Worm (Caenorhabditis elegans) whole organism, young adult: ENCODE results near the gene srsx-34.

Source experiments
- B0261.1 ChIP-seq: sonication (generic microtip); optimal IDR thresholded peaks from 2 replicates; lab custom pipeline; 2016; ENCODE audit warnings: mild to moderate bottlenecking, missing genetic modification characterization, moderate library complexity, missing compliant biosample characterization
- D2030.7 ChIP-seq: fragments of 200-800 bp; sonication (Bioruptor generic); IDR thresholded peaks from 2 replicates; pipeline ENCODE4 v1.3.6; 2022; ENCODE audit warnings: missing genetic modification reagents, missing genetic modification characterization, missing compliant biosample characterization
- F22D6.2 ChIP-seq: sonication (generic microtip); optimal IDR thresholded peaks from 2 replicates; lab custom pipeline; 2016; ENCODE audit warnings: mild to moderate bottlenecking, missing genetic modification characterization, missing compliant biosample characterization
- F33H1.4 ChIP-seq: fragments of 200-800 bp; sonication (Bioruptor generic); IDR thresholded peaks from 2 replicates; pipeline ENCODE4 v1.3.6; 2022; ENCODE audit warnings: missing genetic modification reagents, missing genetic modification characterization, missing compliant biosample characterization
- F39B2.1 ChIP-seq: fragments of 200-800 bp; sonication (Bioruptor generic); IDR thresholded peaks from 2 replicates; pipeline ENCODE4 v1.3.6; 2022; ENCODE audit warnings: missing genetic modification reagents, missing genetic modification characterization, missing compliant biosample characterization
- F49E8.2 ChIP-seq: sonication (generic microtip); optimal IDR thresholded peaks from 3 replicates; lab custom pipeline; 2017; ENCODE audit warnings: missing genetic modification characterization, mild to moderate bottlenecking, missing compliant biosample characterization, antibody characterized with exemption, moderate library complexity; ENCODE audit not compliant: insufficient read depth
- F52B5.7 ChIP-seq: sonication (generic microtip); optimal IDR thresholded peaks from 2 replicates; lab custom pipeline; 2016; ENCODE audit warnings: mild to moderate bottlenecking, missing genetic modification characterization, missing compliant biosample characterization
- F55B11.4 ChIP-seq: sonication (generic microtip); optimal IDR thresholded peaks from 2 replicates; lab custom pipeline; 2016; ENCODE audit warnings: missing compliant biosample characterization, missing genetic modification characterization, borderline replicate concordance; ENCODE audit not compliant: insufficient read depth
- T07F8.4 ChIP-seq: sonication (generic microtip); optimal IDR thresholded peaks from 2 replicates; lab custom pipeline; 2016; ENCODE audit warnings: mild to moderate bottlenecking, missing genetic modification characterization, moderate library complexity, missing compliant biosample characterization
- Y53F4B.3 ChIP-seq: fragments of 200-800 bp; sonication (Bioruptor generic); IDR thresholded peaks from 2 replicates; pipeline ENCODE4 v1.3.6; 2022; ENCODE audit warnings: missing genetic modification reagents, missing genetic modification characterization, missing compliant biosample characterization
- Y67H2A.10 ChIP-seq: fragments of 200-800 bp; sonication (Bioruptor generic); conservative IDR thresholded peaks from 2 replicates; pipeline ENCODE4 v1.3.6; 2022; ENCODE audit warnings: missing genetic modification reagents, missing genetic modification characterization, missing compliant biosample characterization
- akir-1 ChIP-seq: fragments of 200-800 bp; sonication (Bioruptor generic); optimal IDR thresholded peaks from 2 replicates; lab custom pipeline; 2018; ENCODE audit warnings: mild to moderate bottlenecking, missing genetic modification characterization, moderate library complexity, missing compliant biosample characterization
- attf-3 ChIP-seq: fragments of 200-800 bp; sonication (Bioruptor generic); conservative IDR thresholded peaks from 2 replicates; pipeline ENCODE4 v1.3.6; 2022; ENCODE audit warnings: missing genetic modification reagents, missing genetic modification characterization, missing compliant biosample characterization
- attf-5 ChIP-seq: fragments of 200-800 bp; sonication (Bioruptor generic); optimal IDR thresholded peaks from 2 replicates; lab custom pipeline; 2018; ENCODE audit warnings: mild to moderate bottlenecking, missing genetic modification characterization, missing compliant biosample characterization
- attf-6 ChIP-seq: fragments of 200-800 bp; sonication (Bioruptor generic); IDR thresholded peaks from 2 replicates; pipeline ENCODE4 v1.3.6; 2022; ENCODE audit warnings: missing genetic modification reagents, missing genetic modification characterization, missing compliant biosample characterization
- ccch-3 ChIP-seq: fragments of 200-800 bp; sonication (Bioruptor generic); optimal IDR thresholded peaks from 2 replicates; lab custom pipeline; 2018; ENCODE audit warnings: mild to moderate bottlenecking, missing genetic modification characterization, missing compliant biosample characterization
- ceh-100 ChIP-seq: fragments of 200-800 bp; sonication (Bioruptor generic); IDR thresholded peaks from 2 replicates; pipeline ENCODE4 v1.3.6; 2022; ENCODE audit warnings: missing genetic modification reagents, missing genetic modification characterization, missing compliant biosample characterization
- ceh-40 ChIP-seq: fragments of 200-800 bp; sonication (Bioruptor generic); IDR thresholded peaks from 2 replicates; pipeline ENCODE4 v1.3.6; 2022; ENCODE audit warnings: missing genetic modification characterization, missing compliant biosample characterization
- chd-7 ChIP-seq: sonication (generic microtip); optimal IDR thresholded peaks from 2 replicates; lab custom pipeline; 2016; ENCODE audit warnings: mild to moderate bottlenecking, missing genetic modification characterization, moderate library complexity, missing compliant biosample characterization
- efl-1 ChIP-seq: fragments of 150-350 bp; optimal IDR thresholded peaks from 2 replicates; lab custom pipeline; 2014; ENCODE audit warnings: missing biosample characterization, missing genetic modification reagents, missing genetic modification characterization
- egl-18 ChIP-seq: fragments of 200-800 bp; sonication (Bioruptor generic); IDR thresholded peaks from 2 replicates; pipeline ENCODE4 v1.3.6; 2022; ENCODE audit warnings: missing genetic modification reagents, missing genetic modification characterization, missing compliant biosample characterization
- egrh-3 ChIP-seq: fragments of 200-800 bp; sonication (Bioruptor generic); IDR thresholded peaks from 2 replicates; pipeline ENCODE4 v1.3.6; 2022; ENCODE audit warnings: missing genetic modification reagents, missing genetic modification characterization, missing compliant biosample characterization
- ekl-4 ChIP-seq: fragments of 200-800 bp; sonication (Bioruptor generic); IDR thresholded peaks from 2 replicates; pipeline ENCODE4 v1.3.6; 2022; ENCODE audit warnings: missing genetic modification reagents, missing genetic modification characterization, missing compliant biosample characterization
- gei-17 ChIP-seq: fragments of 200-800 bp; sonication (Bioruptor generic); optimal IDR thresholded peaks from 2 replicates; lab custom pipeline; 2018; ENCODE audit warnings: mild to moderate bottlenecking, missing genetic modification characterization, missing compliant biosample characterization
- hrde-1 ChIP-seq: sonication (generic microtip); optimal IDR thresholded peaks from 2 replicates; lab custom pipeline; 2016; ENCODE audit warnings: missing genetic modification characterization, mild to moderate bottlenecking, missing compliant biosample characterization, moderate library complexity, missing genotype, missing genetic modification reagents, borderline replicate concordance
- hsf-1 ChIP-seq: fragments of 200-800 bp; sonication (Bioruptor generic); IDR thresholded peaks from 2 replicates; pipeline ENCODE4 v1.3.6; 2022; ENCODE audit warnings: missing genetic modification reagents, missing genetic modification characterization, missing compliant biosample characterization
- lag-1 ChIP-seq: fragments of 200-800 bp; sonication (Bioruptor generic); IDR thresholded peaks from 2 replicates; pipeline ENCODE4 v1.3.6; 2022; ENCODE audit warnings: missing genetic modification reagents, missing genetic modification characterization, missing compliant biosample characterization
- let-607 ChIP-seq, 2 experiments: fragments of 200-800 bp in 1 of 2; sonication (Bioruptor generic) in 1 of 2; sonication (generic microtip) in 1 of 2; optimal IDR thresholded peaks; 2 replicates each; lab custom pipeline; 2016 to 2018; ENCODE audit warnings: mild to moderate bottlenecking in 2 of 2, missing compliant biosample characterization in 2 of 2, missing genetic modification characterization in 2 of 2, moderate library complexity in 2 of 2, missing genotype in 1 of 2
- lin-40 ChIP-seq: sonication (generic microtip); optimal IDR thresholded peaks from 2 replicates; lab custom pipeline; 2016; ENCODE audit warnings: missing genetic modification characterization, mild to moderate bottlenecking, missing compliant biosample characterization, missing genotype, missing genetic modification reagents
- lir-1 ChIP-seq: fragments of 200-800 bp; sonication (Bioruptor generic); conservative IDR thresholded peaks from 2 replicates; pipeline ENCODE4 v1.3.6; 2022; ENCODE audit warnings: missing genetic modification reagents, missing genetic modification characterization, missing compliant biosample characterization
- lsl-1 ChIP-seq: fragments of 200-800 bp; sonication (Bioruptor generic); optimal IDR thresholded peaks from 2 replicates; lab custom pipeline; 2018; ENCODE audit warnings: mild to moderate bottlenecking, missing genetic modification characterization, moderate library complexity, missing compliant biosample characterization
- madf-3 ChIP-seq: fragments of 200-800 bp; sonication (Bioruptor generic); IDR thresholded peaks from 2 replicates; pipeline ENCODE4 v1.3.6; 2022; ENCODE audit warnings: missing genetic modification reagents, missing genetic modification characterization, missing compliant biosample characterization
- madf-8 ChIP-seq: fragments of 200-800 bp; sonication (Bioruptor generic); conservative IDR thresholded peaks from 2 replicates; pipeline ENCODE4 v1.3.6; 2022; ENCODE audit warnings: missing genetic modification reagents, missing genetic modification characterization, missing compliant biosample characterization
- nfya-2 ChIP-seq: fragments of 200-800 bp; sonication (Bioruptor generic); IDR thresholded peaks from 2 replicates; pipeline ENCODE4 v1.3.6; 2022; ENCODE audit warnings: missing genetic modification reagents, missing genetic modification characterization, missing compliant biosample characterization
- nhr-179 ChIP-seq: sonication (generic microtip); optimal IDR thresholded peaks from 2 replicates; lab custom pipeline; 2016; ENCODE audit warnings: mild to moderate bottlenecking, missing genetic modification characterization, missing compliant biosample characterization
- nhr-80 ChIP-seq: sonication (generic microtip); optimal IDR thresholded peaks from 2 replicates; lab custom pipeline; 2016; ENCODE audit warnings: missing genetic modification characterization, missing compliant biosample characterization
- rec-8 ChIP-seq, 2 experiments: sonication (generic microtip); optimal IDR thresholded peaks; 2 replicates each; lab custom pipeline; 2016; ENCODE audit warnings: mild to moderate bottlenecking in 2 of 2, missing genetic modification characterization in 2 of 2, missing genetic modification reagents in 2 of 2, missing genotype in 2 of 2, missing biosample characterization in 1 of 2, missing compliant biosample characterization in 1 of 2, moderate library complexity in 1 of 2
- snpc-1.1 ChIP-seq: sonication (generic microtip); optimal IDR thresholded peaks from 2 replicates; lab custom pipeline; 2017; ENCODE audit warnings: missing genetic modification characterization, mild to moderate bottlenecking, missing compliant biosample characterization, antibody characterized with exemption, moderate library complexity, missing genotype, missing genetic modification reagents; ENCODE audit not compliant: insufficient read depth
- somi-1 ChIP-seq: fragments of 200-800 bp; sonication (Bioruptor generic); optimal IDR thresholded peaks from 2 replicates; lab custom pipeline; 2018; ENCODE audit warnings: mild to moderate bottlenecking, missing genetic modification characterization, missing compliant biosample characterization
- sptf-2 ChIP-seq: fragments of 200-800 bp; sonication (Bioruptor generic); optimal IDR thresholded peaks from 2 replicates; lab custom pipeline; 2018; ENCODE audit warnings: mild to moderate bottlenecking, missing genetic modification characterization, missing compliant biosample characterization
- tbp1 ChIP-seq: fragments of 200-800 bp; sonication (Bioruptor generic); optimal IDR thresholded peaks from 2 replicates; lab custom pipeline; 2018; ENCODE audit warnings: mild to moderate bottlenecking, missing genetic modification characterization, missing compliant biosample characterization
- ztf-18 ChIP-seq: sonication (generic microtip); optimal IDR thresholded peaks from 2 replicates; lab custom pipeline; 2016; ENCODE audit warnings: missing genotype, mild to moderate bottlenecking, missing genetic modification characterization, missing compliant biosample characterization
- ztf-28 ChIP-seq: fragments of 200-800 bp; sonication (Bioruptor generic); IDR thresholded peaks from 2 replicates; pipeline ENCODE4 v1.3.6; 2022; ENCODE audit warnings: missing genetic modification reagents, missing genetic modification characterization, missing compliant biosample characterization

srsx-34 gene

DNA sequence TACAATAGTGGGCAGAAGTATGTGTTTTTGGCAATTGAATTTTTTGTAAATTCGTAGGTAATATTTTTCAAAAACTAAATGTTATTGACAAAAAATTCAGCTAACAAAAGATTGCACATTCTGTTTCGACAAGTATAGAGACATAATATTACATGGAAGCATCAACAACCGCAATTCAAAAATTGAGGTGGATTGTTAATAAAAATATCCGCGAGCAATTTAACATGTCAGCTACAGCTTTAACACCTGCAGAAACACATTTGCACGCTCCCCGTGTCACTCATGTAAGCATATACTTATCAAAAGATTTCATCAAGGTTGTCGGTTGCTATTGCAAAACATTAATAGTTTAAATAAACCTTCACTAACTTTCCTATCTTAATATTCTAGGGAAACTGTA, at the start of gene srsx-34:
Gene srsx-34, plus strand, starts transcription at position 301 of the 400 bp plus-strand sequence.
- TF ChIP-seq ekl-4 (GFP tag; lab: Robert Waterston, UW) (no peak), hrde-1 (tag; lab: Kevin White, UChicago) (no peak), ccch-3 (GFP tag; lab: Kevin White, UChicago) (no peak), F33H1.4 (GFP tag; lab: Robert Waterston, UW) (no peak), gei-17 (GFP tag; lab: Kevin White, UChicago) (no peak), let-607 (tag; optimal IDR thresholded peaks at IDR 0.05; lab: Kevin White, UChicago) (no peak), F22D6.2 (tag; lab: Kevin White, UChicago) (no peak), F55B11.4 (tag; lab: Kevin White, UChicago) (no peak), ztf-18 (no peak), chd-7 (tag; lab: Kevin White, UChicago) (no peak)

DNA sequence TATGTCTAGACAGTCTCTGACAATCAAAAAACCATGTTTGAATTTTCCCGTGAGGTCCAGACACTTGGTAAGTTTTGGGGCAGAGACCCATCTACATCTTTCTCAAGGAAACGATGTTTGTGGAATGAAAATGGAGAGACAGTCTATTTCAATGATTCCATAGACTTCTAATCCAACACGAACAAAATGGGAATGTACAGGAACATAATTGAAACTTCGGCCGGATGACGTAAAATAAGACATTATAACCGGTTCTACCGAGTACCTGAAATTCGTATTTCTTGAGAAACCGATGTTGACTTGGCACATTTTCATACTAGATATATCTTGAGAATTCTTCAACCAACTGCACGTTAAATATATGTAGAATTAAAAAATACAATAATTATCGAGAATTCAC, 47.7 kb upstream of the srsx-34 start, which contains the start of gene str-87:
Gene str-87, minus strand, starts transcription at position 101 of the 400 bp plus-strand sequence.
- TF ChIP-seq rec-8 (tag; optimal IDR thresholded peaks at IDR 0.05; lab: Kevin White, UChicago) (no peak), attf-6 (GFP tag; lab: Robert Waterston, UW) (no peak), attf-3 (no peak), somi-1 (GFP tag; lab: Kevin White, UChicago) (no peak), lin-40 (tag; lab: Kevin White, UChicago) (no peak), ccch-3 (GFP tag; lab: Kevin White, UChicago) (no peak), efl-1 (GFP tag; lab: Kevin White, UChicago) (no peak), egl-18 (GFP tag; lab: Robert Waterston, UW) (no peak), F49E8.2 (tag; lab: Kevin White, UChicago) (no peak), Y67H2A.10 (no peak), ceh-40 (GFP tag; lab: Robert Waterston, UW) (no peak), tbp1 (no peak), nhr-80 (tag; lab: Kevin White, UChicago) (no peak), akir-1 (GFP tag; lab: Kevin White, UChicago) (no peak), lsl-1 (GFP tag; lab: Kevin White, UChicago) (no peak), nfya-2 (GFP tag; lab: Robert Waterston, UW) (no peak), sptf-2 (GFP tag; lab: Kevin White, UChicago) (no peak)

DNA sequence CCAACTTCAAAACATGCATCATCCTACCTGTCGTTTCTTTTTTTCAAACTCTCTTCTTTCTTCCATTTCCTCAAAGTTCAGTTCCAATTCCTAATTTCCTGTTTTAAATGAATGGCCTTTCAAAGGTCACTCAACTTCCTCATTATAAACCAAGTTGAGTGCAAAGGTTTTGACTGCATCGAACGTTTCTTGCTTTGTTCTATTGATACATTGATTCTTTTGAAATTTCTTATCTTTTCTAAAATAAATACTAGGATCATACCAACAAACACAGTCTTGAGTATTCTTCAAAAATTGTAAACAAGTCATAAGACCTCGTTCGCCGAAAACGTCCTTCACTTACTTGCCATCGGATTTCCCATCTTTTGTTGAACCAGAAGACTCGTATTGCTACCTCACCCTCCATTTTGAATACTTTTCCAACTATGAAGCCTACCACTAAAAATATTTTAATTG, 45.6 kb upstream of the srsx-34 start, which contains the start of gene F59E11.7:
Gene F59E11.7, plus strand, starts transcription at position 51 of the 456 bp plus-strand sequence.
- TF ChIP-seq Y53F4B.3, result no peak
- TF ChIP-seq attf-5 (GFP tag; lab: Kevin White, UChicago), result no peak
- TF ChIP-seq lir-1 (GFP tag; lab: Robert Waterston, UW), result no peak
- no peak for TF ChIP-seq madf-3 (GFP tag; lab: Robert Waterston, UW)
- TF ChIP-seq, all 124 proteins: peak for 0

DNA sequence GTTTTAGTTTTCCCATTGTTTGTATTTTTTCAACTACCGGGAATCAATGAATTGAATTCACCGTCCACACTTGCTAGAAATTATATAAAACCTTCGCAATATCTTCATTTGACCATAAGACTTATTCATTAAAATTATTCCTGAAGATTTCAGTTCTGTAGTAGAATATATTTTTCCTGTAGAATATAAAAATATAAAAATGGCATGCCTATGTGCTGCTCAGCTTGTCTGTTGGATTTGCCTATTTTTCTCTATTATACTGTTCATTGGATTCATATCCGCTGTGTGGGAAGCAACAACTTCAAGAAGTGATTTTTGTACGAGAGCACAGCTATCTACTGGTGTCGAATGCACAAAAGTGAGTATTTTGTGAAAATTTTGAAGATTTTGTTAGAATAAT, 44.1 kb upstream of the srsx-34 start, which contains the start of gene F59E11.6:
Gene F59E11.6, plus strand, starts transcription at position 111 of the 400 bp plus-strand sequence.
- TF ChIP-seq egl-18 (GFP tag; lab: Robert Waterston, UW) (no peak), lag-1 (GFP tag; lab: Robert Waterston, UW) (no peak), nhr-179 (tag; lab: Kevin White, UChicago) (no peak), F52B5.7 (tag; lab: Kevin White, UChicago) (no peak), ztf-28 (no peak), T07F8.4 (tag; lab: Kevin White, UChicago) (no peak), ekl-4 (GFP tag; lab: Robert Waterston, UW) (no peak), egrh-3 (no peak), B0261.1 (tag; lab: Kevin White, UChicago) (no peak), hsf-1 (no peak), ceh-100 (GFP tag; lab: Robert Waterston, UW) (no peak), snpc-1.1 (tag; lab: Kevin White, UChicago) (no peak), efl-1 (GFP tag; lab: Kevin White, UChicago) (no peak), F39B2.1 (no peak), D2030.7 (GFP tag; lab: Robert Waterston, UW) (no peak), attf-5 (GFP tag; lab: Kevin White, UChicago) (no peak), madf-8 (GFP tag; lab: Robert Waterston, UW) (no peak)
